Fruit fly (Drosophila melanogaster) S2 (cell line): ENCODE results near the gene yellow-g.
A peak's percentile ranks its signal among the peaks of the same experiment; 100 is the strongest.

ENCODE experiments used
- CG8478 ChIP-seq: fragments of >200 bp; optimal IDR thresholded peaks from 2 replicates; lab custom pipeline; 2018
- CTCF ChIP-seq, 2 experiments: fragments of >200 bp; optimal IDR thresholded peaks; 2 replicates each; lab custom pipeline; 2018

The yellow-g gene

dm6 chr3L:2272669-2273068 lies at the start of gene yellow-g:
yellow-g (minus strand) TSS chr3L:2272769.
- TF ChIP-seq CG8478 (no peak), CTCF (optimal IDR thresholded peaks at IDR 0.05; lab: Kevin White, UChicago) (no peak)

- no peak for TF ChIP-seq CTCF (optimal IDR thresholded peaks at IDR 0.05; lab: Kevin White, UChicago)
- TF ChIP-seq CG8478: no peak
Observed at dm6 chr3L:2282506-2282905, 9.9 kb upstream of the yellow-g start, which contains the start of gene MsR2. MsR2 (plus strand) TSS chr3L:2282883.

dm6 chr3L:2276250-2276649 lies 3.7 kb upstream of the yellow-g start, which contains the start of gene yellow-g2:
yellow-g2 (plus strand) TSS chr3L:2276550.
- TF ChIP-seq CG8478: no peak
- TF ChIP-seq CTCF (optimal IDR thresholded peaks at IDR 0.05; lab: Kevin White, UChicago): no peak

dm6 chr3L:2273392-2273791 lies 823 bp upstream of the yellow-g start:
- no peak for TF ChIP-seq CTCF (optimal IDR thresholded peaks at IDR 0.05; lab: Kevin White, UChicago)
- TF ChIP-seq CG8478: no peak

dm6 chr3L:2268525-2268924 lies 4.0 kb downstream of the yellow-g start, which contains the start of gene CG32302:
CG32302 (plus strand) TSS chr3L:2268825.
- no peak for TF ChIP-seq CG8478

- TF ChIP-seq CG8478 (no peak), CTCF (optimal IDR thresholded peaks at IDR 0.05; lab: Kevin White, UChicago) (no peak)
Observed at dm6 chr3L:2267558-2267957, 5.0 kb downstream of the yellow-g start, which contains the start of gene obst-I. obst-I (plus strand) TSS chr3L:2267858.

- TF ChIP-seq CG8478: no peak
- peak; percentile 67 to 72 for TF ChIP-seq CTCF (optimal IDR thresholded peaks at IDR 0.05; lab: Kevin White, UChicago)
Observed at dm6 chr3L:2265692-2266444, 6.7 kb downstream of the yellow-g start, which contains the start of the genes ecd and CG13806. ecd (minus strand) TSS chr3L:2265857. CG13806 (plus strand) TSS chr3L:2266394.

dm6 chr3L:2262515-2262944 lies 10.0 kb downstream of the yellow-g start, which contains the start of the genes oxt and CG13807:
oxt (minus strand) TSS chr3L:2262664.
CG13807 (plus strand) TSS chr3L:2262919.
- TF ChIP-seq CTCF (optimal IDR thresholded peaks at IDR 0.05; lab: Kevin White, UChicago) (no peak), CG8478 (no peak)

dm6 chr3L:2261282-2261681 lies 11.3 kb downstream of the yellow-g start:
- no peak for TF ChIP-seq CTCF (optimal IDR thresholded peaks at IDR 0.05; lab: Kevin White, UChicago)
- no peak for TF ChIP-seq CG8478

- TF ChIP-seq CG8478 (no peak), CTCF (optimal IDR thresholded peaks at IDR 0.05; lab: Kevin White, UChicago) (no peak)
Observed at dm6 chr3L:2257412-2257862, 15.1 kb downstream of the yellow-g start, which contains the start of the genes CG1275 and Elp5. CG1275 (minus strand) TSS chr3L:2257423. Elp5 (plus strand) TSS chr3L:2257456.

- TF ChIP-seq CTCF (optimal IDR thresholded peaks at IDR 0.05; lab: Kevin White, UChicago) (no peak), CG8478 (no peak)
Observed at dm6 chr3L:2256422-2257172, 16.0 kb downstream of the yellow-g start.

dm6 chr3L:2255775-2256174 lies 16.8 kb downstream of the yellow-g start:
- no peak for TF ChIP-seq CG8478
- no peak for TF ChIP-seq CTCF (optimal IDR thresholded peaks at IDR 0.05; lab: Kevin White, UChicago)

- TF ChIP-seq CG8478: no peak
- TF ChIP-seq CTCF (optimal IDR thresholded peaks at IDR 0.05; lab: Kevin White, UChicago): no peak
Observed at dm6 chr3L:2253962-2254662, 18.5 kb downstream of the yellow-g start.

- TF ChIP-seq CG8478: no peak
- TF ChIP-seq CTCF (optimal IDR thresholded peaks at IDR 0.05; lab: Kevin White, UChicago): no peak
Observed at dm6 chr3L:2248335-2248734, 24.2 kb downstream of the yellow-g start, which contains the start of gene CG32305. CG32305 (plus strand) TSS chr3L:2248635.
